Worm (Caenorhabditis elegans) whole organism, young adult: ENCODE results near the gene dph-1.

Source experiments
- B0019.2 ChIP-seq: fragments of 200-800 bp; sonication (Bioruptor generic); conservative IDR thresholded peaks from 2 replicates; pipeline ENCODE4 v1.3.6; 2022; ENCODE audit warnings: missing genetic modification reagents, missing genetic modification characterization, missing compliant biosample characterization
- C17E4.6 ChIP-seq: fragments of 200-800 bp; sonication (Bioruptor generic); IDR thresholded peaks from 2 replicates; pipeline ENCODE4 v1.3.6; 2022; ENCODE audit warnings: missing genetic modification reagents, missing genetic modification characterization, missing compliant biosample characterization
- F55B11.4 ChIP-seq: sonication (generic microtip); optimal IDR thresholded peaks from 2 replicates; lab custom pipeline; 2016; ENCODE audit warnings: missing compliant biosample characterization, missing genetic modification characterization, borderline replicate concordance; ENCODE audit not compliant: insufficient read depth
- F57A8.1 ChIP-seq: fragments of 200-800 bp; sonication (Bioruptor generic); optimal IDR thresholded peaks from 2 replicates; lab custom pipeline; 2018; ENCODE audit warnings: mild to moderate bottlenecking, missing genetic modification characterization, moderate library complexity, missing compliant biosample characterization
- K12H6.12 ChIP-seq: fragments of 200-800 bp; sonication (Bioruptor generic); optimal IDR thresholded peaks from 2 replicates; lab custom pipeline; 2018; ENCODE audit warnings: mild to moderate bottlenecking, missing genetic modification characterization, missing compliant biosample characterization
- T07F8.4 ChIP-seq: sonication (generic microtip); optimal IDR thresholded peaks from 2 replicates; lab custom pipeline; 2016; ENCODE audit warnings: mild to moderate bottlenecking, missing genetic modification characterization, moderate library complexity, missing compliant biosample characterization
- Y53F4B.3 ChIP-seq: fragments of 200-800 bp; sonication (Bioruptor generic); IDR thresholded peaks from 2 replicates; pipeline ENCODE4 v1.3.6; 2022; ENCODE audit warnings: missing genetic modification reagents, missing genetic modification characterization, missing compliant biosample characterization
- Y56A3A.18 ChIP-seq: fragments of 200-800 bp; sonication (Bioruptor generic); IDR thresholded peaks from 2 replicates; pipeline ENCODE4 v1.3.6; 2022; ENCODE audit warnings: missing genetic modification reagents, missing genetic modification characterization, missing compliant biosample characterization
- atf-7 ChIP-seq: sonication (generic microtip); optimal IDR thresholded peaks from 2 replicates; lab custom pipeline; 2017; ENCODE audit warnings: mild to moderate bottlenecking, missing genetic modification characterization, missing compliant biosample characterization
- attf-3 ChIP-seq: fragments of 200-800 bp; sonication (Bioruptor generic); conservative IDR thresholded peaks from 2 replicates; pipeline ENCODE4 v1.3.6; 2022; ENCODE audit warnings: missing genetic modification reagents, missing genetic modification characterization, missing compliant biosample characterization
- bed-1 ChIP-seq: fragments of 200-800 bp; sonication (Bioruptor generic); IDR thresholded peaks from 2 replicates; pipeline ENCODE4 v1.3.6; 2022; ENCODE audit warnings: missing genetic modification reagents, missing genetic modification characterization, missing compliant biosample characterization
- cebp-1 ChIP-seq, 2 experiments: fragments of 200-800 bp in 1 of 2; sonication (Bioruptor generic) in 1 of 2; sonication (generic microtip) in 1 of 2; IDR thresholded peaks in 1 of 2; optimal IDR thresholded peaks in 1 of 2; 2 replicates each; pipeline versions ENCODE4 v1.3.6 to Lab custom; 2017 to 2022; ENCODE audit warnings: missing compliant biosample characterization in 2 of 2, missing genetic modification characterization in 2 of 2, mild to moderate bottlenecking in 1 of 2, missing genetic modification reagents in 1 of 2, moderate library complexity in 1 of 2
- ceh-27 ChIP-seq: fragments of 200-800 bp; sonication (Bioruptor generic); optimal IDR thresholded peaks from 2 replicates; lab custom pipeline; 2018; ENCODE audit warnings: mild to moderate bottlenecking, missing genetic modification characterization, moderate library complexity, missing compliant biosample characterization
- chd-7 ChIP-seq: sonication (generic microtip); optimal IDR thresholded peaks from 2 replicates; lab custom pipeline; 2016; ENCODE audit warnings: mild to moderate bottlenecking, missing genetic modification characterization, moderate library complexity, missing compliant biosample characterization
- efl-1 ChIP-seq: fragments of 150-350 bp; optimal IDR thresholded peaks from 2 replicates; lab custom pipeline; 2014; ENCODE audit warnings: missing biosample characterization, missing genetic modification reagents, missing genetic modification characterization
- egl-18 ChIP-seq: fragments of 200-800 bp; sonication (Bioruptor generic); IDR thresholded peaks from 2 replicates; pipeline ENCODE4 v1.3.6; 2022; ENCODE audit warnings: missing genetic modification reagents, missing genetic modification characterization, missing compliant biosample characterization
- fkh-3 ChIP-seq: sonication (generic microtip); optimal IDR thresholded peaks from 2 replicates; lab custom pipeline; 2016; ENCODE audit warnings: mild to moderate bottlenecking, missing genetic modification characterization, missing compliant biosample characterization
- hmg-1.2 ChIP-seq: fragments of 200-800 bp; sonication (Bioruptor generic); IDR thresholded peaks from 2 replicates; pipeline ENCODE4 v1.3.6; 2022; ENCODE audit warnings: missing genetic modification reagents, missing genetic modification characterization, missing compliant biosample characterization
- let-607 ChIP-seq, 2 experiments: fragments of 200-800 bp in 1 of 2; sonication (Bioruptor generic) in 1 of 2; sonication (generic microtip) in 1 of 2; optimal IDR thresholded peaks; 2 replicates each; lab custom pipeline; 2016 to 2018; ENCODE audit warnings: mild to moderate bottlenecking in 2 of 2, missing compliant biosample characterization in 2 of 2, missing genetic modification characterization in 2 of 2, moderate library complexity in 2 of 2, missing genotype in 1 of 2
- lin-35 ChIP-seq, 3 experiments: fragments of 150-350 bp in 2 of 3; sonication (generic microtip) in 1 of 3; optimal IDR thresholded peaks; 2 replicates each; lab custom pipeline; 2014 to 2018; ENCODE audit warnings: missing biosample characterization in 3 of 3, missing genetic modification characterization in 3 of 3, missing genetic modification reagents in 3 of 3
- lin-40 ChIP-seq: sonication (generic microtip); optimal IDR thresholded peaks from 2 replicates; lab custom pipeline; 2016; ENCODE audit warnings: missing genetic modification characterization, mild to moderate bottlenecking, missing compliant biosample characterization, missing genotype, missing genetic modification reagents
- madf-3 ChIP-seq: fragments of 200-800 bp; sonication (Bioruptor generic); IDR thresholded peaks from 2 replicates; pipeline ENCODE4 v1.3.6; 2022; ENCODE audit warnings: missing genetic modification reagents, missing genetic modification characterization, missing compliant biosample characterization
- madf-8 ChIP-seq: fragments of 200-800 bp; sonication (Bioruptor generic); conservative IDR thresholded peaks from 2 replicates; pipeline ENCODE4 v1.3.6; 2022; ENCODE audit warnings: missing genetic modification reagents, missing genetic modification characterization, missing compliant biosample characterization
- mcd-1 ChIP-seq: fragments of 200-800 bp; sonication (Bioruptor generic); IDR thresholded peaks from 2 replicates; pipeline ENCODE4 v1.3.6; 2022; ENCODE audit warnings: missing genetic modification reagents, missing genetic modification characterization, missing compliant biosample characterization
- mxl-1 ChIP-seq: sonication (generic microtip); optimal IDR thresholded peaks from 2 replicates; lab custom pipeline; 2016; ENCODE audit warnings: missing genetic modification characterization, missing compliant biosample characterization
- nhr-120 ChIP-seq: fragments of 200-800 bp; sonication (Bioruptor generic); IDR thresholded peaks from 2 replicates; pipeline ENCODE4 v1.3.6; 2022; ENCODE audit warnings: missing genetic modification characterization, missing compliant biosample characterization
- nhr-90 ChIP-seq: sonication (generic microtip); optimal IDR thresholded peaks from 2 replicates; lab custom pipeline; 2016; ENCODE audit warnings: missing genotype, mild to moderate bottlenecking, missing genetic modification characterization, missing compliant biosample characterization
- repo-1 ChIP-seq: sonication (generic microtip); optimal IDR thresholded peaks from 2 replicates; lab custom pipeline; 2017; ENCODE audit warnings: mild to moderate bottlenecking, missing genetic modification characterization, missing compliant biosample characterization
- snpc-1.1 ChIP-seq: sonication (generic microtip); optimal IDR thresholded peaks from 2 replicates; lab custom pipeline; 2017; ENCODE audit warnings: missing genetic modification characterization, mild to moderate bottlenecking, missing compliant biosample characterization, antibody characterized with exemption, moderate library complexity, missing genotype, missing genetic modification reagents; ENCODE audit not compliant: insufficient read depth
- snpc-1.3 ChIP-seq: sonication (generic microtip); optimal IDR thresholded peaks from 2 replicates; lab custom pipeline; 2017; ENCODE audit warnings: missing genetic modification characterization, mild to moderate bottlenecking, missing compliant biosample characterization, antibody characterized with exemption, moderate library complexity, missing genotype, missing genetic modification reagents; ENCODE audit not compliant: insufficient read depth
- snpc-4 ChIP-seq, 5 experiments: fragments of 150-350 bp in 1 of 5; sonication (generic microtip) in 4 of 5; optimal IDR thresholded peaks; 2 replicates each; lab custom pipeline; 2014 to 2018; ENCODE audit warnings: missing genetic modification characterization in 5 of 5, missing biosample characterization in 3 of 5, antibody characterized with exemption in 2 of 5, mild to moderate bottlenecking in 2 of 5, missing compliant biosample characterization in 2 of 5, missing genotype in 2 of 5, moderate library complexity in 2 of 5, missing genetic modification reagents in 1 of 5
- sptf-2 ChIP-seq: fragments of 200-800 bp; sonication (Bioruptor generic); optimal IDR thresholded peaks from 2 replicates; lab custom pipeline; 2018; ENCODE audit warnings: mild to moderate bottlenecking, missing genetic modification characterization, missing compliant biosample characterization

dph-1 gene

DNA sequence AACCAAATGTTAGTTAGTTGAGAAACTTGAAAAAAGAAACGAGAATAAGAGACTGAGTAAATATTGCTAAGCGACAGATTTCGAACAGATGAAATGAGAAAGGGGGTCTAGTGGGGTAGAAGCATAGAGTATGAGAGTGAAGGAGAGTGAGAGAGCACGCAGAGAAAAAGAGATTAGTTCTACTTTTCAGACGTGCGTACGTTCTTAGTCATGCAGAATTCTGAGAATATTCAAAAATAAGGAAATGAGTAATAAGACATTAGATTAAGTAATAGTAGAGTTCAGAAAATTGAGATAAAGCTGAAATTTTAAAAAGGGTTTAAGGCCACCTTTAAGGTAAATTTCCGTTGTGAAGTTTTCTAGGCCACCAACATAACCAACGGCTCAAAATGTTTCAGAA lies 35.7 kb upstream of the dph-1 start:
- no peak for TF ChIP-seq snpc-4 (GFP tag; optimal IDR thresholded peaks at IDR 0.05; lab: Kevin White, UChicago)
- no peak for TF ChIP-seq snpc-4 (tag; optimal IDR thresholded peaks at IDR 0.05; lab: Kevin White, UChicago)
- 0 out of 2 replicates have a peak, but pooled peaks have one; percentile 5 for TF ChIP-seq hmg-1.2

DNA sequence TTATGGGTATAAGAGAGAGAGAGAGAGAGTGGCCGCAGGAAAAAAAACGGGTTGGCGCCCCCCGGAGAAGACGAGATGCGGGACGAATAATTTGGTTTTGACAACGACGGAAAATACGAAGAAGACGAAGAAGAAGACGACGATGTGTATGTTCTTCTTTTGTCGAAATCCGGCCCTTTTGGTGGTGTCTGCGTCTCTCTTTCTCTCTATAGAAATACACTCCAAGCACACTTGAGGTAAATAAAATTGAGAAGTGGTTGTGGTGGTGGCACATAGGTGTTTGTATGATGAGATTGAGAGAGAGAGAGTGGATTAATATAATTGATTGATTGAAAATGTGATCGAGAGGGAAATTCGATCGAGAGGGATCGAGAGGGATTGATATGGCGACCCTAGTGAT lies 33.8 kb upstream of the dph-1 start:
- TF ChIP-seq cebp-1 (GFP tag; IDR thresholded peaks at IDR 0.05; lab: Robert Waterston, UW): no peak
- TF ChIP-seq cebp-1 (tag; optimal IDR thresholded peaks at IDR 0.05; lab: Kevin White, UChicago): peak; percentile 21
- peak in 1 of 3 experiments; percentile 2 for TF ChIP-seq lin-35 (GFP tag; optimal IDR thresholded peaks at IDR 0.05; lab: Kevin White, UChicago)
- TF ChIP-seq let-607 (tag; optimal IDR thresholded peaks at IDR 0.05; lab: Kevin White, UChicago): no peak
- no peak for TF ChIP-seq C17E4.6
- peak; percentile 22 for TF ChIP-seq K12H6.12 (tag; lab: Kevin White, UChicago)
- peak; percentile 89 for TF ChIP-seq ceh-27 (GFP tag; lab: Kevin White, UChicago)
- TF ChIP-seq lin-40 (tag; lab: Kevin White, UChicago): peak; percentile 11
- no peak for TF ChIP-seq repo-1 (tag; lab: Kevin White, UChicago)
- no peak for TF ChIP-seq chd-7 (tag; lab: Kevin White, UChicago)
- no peak for TF ChIP-seq madf-8
- TF ChIP-seq sptf-2 (GFP tag; lab: Kevin White, UChicago): no peak
- no peak for TF ChIP-seq mxl-1

DNA sequence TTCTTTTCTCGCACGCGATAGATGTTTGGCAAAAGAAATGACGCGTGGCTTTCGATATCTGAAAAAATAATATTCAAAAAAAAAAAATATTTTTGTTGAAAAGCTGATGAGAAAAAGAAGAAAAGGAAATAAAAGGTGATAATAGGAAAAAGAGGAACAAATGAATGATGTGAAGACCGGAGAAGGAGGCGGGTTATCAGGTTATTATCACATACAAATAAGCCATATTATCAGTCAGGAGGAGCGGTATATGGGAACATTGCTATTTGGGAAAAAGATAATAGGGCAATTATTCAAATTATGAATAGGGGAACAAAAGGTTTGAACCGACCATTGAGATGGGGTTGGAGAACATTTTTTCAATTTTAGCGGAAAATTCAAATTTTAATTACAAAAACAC lies 32.5 kb upstream of the dph-1 start:
- TF ChIP-seq nhr-120 (no peak), Y53F4B.3 (GFP tag; lab: Robert Waterston, UW) (no peak), T07F8.4 (tag; lab: Kevin White, UChicago) (no peak), atf-7 (tag; lab: Kevin White, UChicago) (no peak), nhr-90 (no peak), attf-3 (GFP tag; lab: Robert Waterston, UW) (no peak), F55B11.4 (tag; lab: Kevin White, UChicago) (no peak), fkh-3 (no peak), madf-8 (no peak), repo-1 (tag; lab: Kevin White, UChicago) (no peak)

DNA sequence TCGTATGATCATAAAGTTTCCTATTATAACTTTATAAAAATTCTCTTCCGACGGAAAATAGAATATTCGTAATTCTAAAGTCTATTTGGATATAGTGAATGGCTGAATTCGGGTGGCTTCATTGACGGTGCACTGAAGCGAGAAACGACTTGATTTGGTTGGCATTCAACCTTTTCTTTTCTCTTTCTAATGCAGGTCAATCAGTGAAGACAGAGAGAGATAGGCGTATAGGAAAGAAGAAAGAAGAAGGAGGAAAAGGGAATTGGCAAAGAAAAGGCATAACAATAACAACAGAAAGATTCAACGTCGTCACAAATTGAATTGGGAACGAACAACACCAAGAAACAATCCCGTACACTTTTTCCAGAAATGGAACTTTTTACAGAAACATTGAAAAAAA lies 31.2 kb upstream of the dph-1 start:
- TF ChIP-seq F57A8.1 (GFP tag; lab: Kevin White, UChicago) (no peak), mcd-1 (GFP tag; lab: Robert Waterston, UW) (no peak), snpc-1.3 (no peak), madf-3 (GFP tag; lab: Robert Waterston, UW) (no peak), egl-18 (GFP tag; lab: Robert Waterston, UW) (no peak), Y56A3A.18 (GFP tag; lab: Robert Waterston, UW) (no peak), F55B11.4 (tag; lab: Kevin White, UChicago) (no peak), B0019.2 (GFP tag; lab: Robert Waterston, UW) (no peak), bed-1 (GFP tag; lab: Robert Waterston, UW) (no peak), efl-1 (GFP tag; lab: Kevin White, UChicago) (no peak), snpc-1.1 (tag; lab: Kevin White, UChicago) (no peak)
